Worm (Caenorhabditis elegans) whole organism, L4 larva: ENCODE results near the gene T24D5.6.

Source experiments
- mdl-1 ChIP-seq, 2 experiments: fragments of 150-350 bp in 1 of 2; sonication (generic microtip) in 1 of 2; optimal IDR thresholded peaks; 2 replicates each; lab custom pipeline; 2014 to 2017; ENCODE audit warnings: missing biosample characterization in 2 of 2, missing genetic modification characterization in 2 of 2
- tag-97 ChIP-seq: fragments of 200-800 bp; sonication (Bioruptor generic); IDR thresholded peaks from 2 replicates; pipeline ENCODE4 v1.3.6; 2022; ENCODE audit warnings: missing genetic modification characterization, missing compliant biosample characterization
- unc-62 ChIP-seq, 3 experiments: fragments of 150-350 bp in 1 of 3; sonication (generic microtip); optimal IDR thresholded peaks in 2 of 3; peaks in 1 of 3; 1 replicate in 1 of 3; 2 replicates in 2 of 3; lab custom pipeline; 2014 to 2017; ENCODE audit warnings: missing biosample characterization in 3 of 3, missing genetic modification characterization in 3 of 3, missing genetic modification reagents in 3 of 3, missing genotype in 1 of 3
- ztf-11 ChIP-seq: fragments of 150-350 bp; optimal IDR thresholded peaks from 2 replicates; lab custom pipeline; 2014; ENCODE audit warnings: missing biosample characterization, missing genetic modification characterization

ce11 chrX:12618447-12618846, 15.0 kb downstream of the T24D5.6 start:
- TF ChIP-seq ztf-11 (tag; lab: Kevin White, UChicago) (no peak), unc-62 (GFP tag; optimal IDR thresholded peaks at IDR 0.05 in 1 of 2; lab: Kevin White, UChicago) (no peak), unc-62 (tag; optimal IDR thresholded peaks at IDR 0.05; lab: Kevin White, UChicago) (no peak), tag-97 (GFP tag; lab: Robert Waterston, UW) (no peak), mdl-1 (tag; optimal IDR thresholded peaks at IDR 0.05; lab: Kevin White, UChicago) (no peak)
